Worm (Caenorhabditis elegans) whole organism, young adult: ENCODE data around the gene F13H10.8.

ENCODE experiments used
- F23B12.7 ChIP-seq: sonication (generic microtip); optimal IDR thresholded peaks from 2 replicates; lab custom pipeline; 2017; ENCODE audit warnings: missing genetic modification characterization, mild to moderate bottlenecking, missing compliant biosample characterization, antibody characterized with exemption, moderate library complexity; ENCODE audit not compliant: insufficient read depth
- F33H1.4 ChIP-seq: fragments of 200-800 bp; sonication (Bioruptor generic); IDR thresholded peaks from 2 replicates; pipeline ENCODE4 v1.3.6; 2022; ENCODE audit warnings: missing genetic modification reagents, missing genetic modification characterization, missing compliant biosample characterization
- F37B4.10 ChIP-seq: fragments of 200-800 bp; sonication (Bioruptor generic); IDR thresholded peaks from 2 replicates; pipeline ENCODE4 v1.3.6; 2022; ENCODE audit warnings: missing genetic modification characterization, missing compliant biosample characterization
- F39B2.1 ChIP-seq: fragments of 200-800 bp; sonication (Bioruptor generic); IDR thresholded peaks from 2 replicates; pipeline ENCODE4 v1.3.6; 2022; ENCODE audit warnings: missing genetic modification reagents, missing genetic modification characterization, missing compliant biosample characterization
- F52B5.7 ChIP-seq: sonication (generic microtip); optimal IDR thresholded peaks from 2 replicates; lab custom pipeline; 2016; ENCODE audit warnings: mild to moderate bottlenecking, missing genetic modification characterization, missing compliant biosample characterization
- F57C9.4 ChIP-seq: sonication (generic microtip); optimal IDR thresholded peaks from 2 replicates; lab custom pipeline; 2017; ENCODE audit warnings: mild to moderate bottlenecking, missing genetic modification characterization, missing compliant biosample characterization
- Y67H2A.10 ChIP-seq: fragments of 200-800 bp; sonication (Bioruptor generic); conservative IDR thresholded peaks from 2 replicates; pipeline ENCODE4 v1.3.6; 2022; ENCODE audit warnings: missing genetic modification reagents, missing genetic modification characterization, missing compliant biosample characterization
- Y79H2A.3 ChIP-seq: fragments of 200-800 bp; sonication (Bioruptor generic); conservative IDR thresholded peaks from 2 replicates; pipeline ENCODE4 v1.3.6; 2022; ENCODE audit warnings: missing genetic modification reagents, missing genetic modification characterization, missing compliant biosample characterization
- attf-5 ChIP-seq: fragments of 200-800 bp; sonication (Bioruptor generic); optimal IDR thresholded peaks from 2 replicates; lab custom pipeline; 2018; ENCODE audit warnings: mild to moderate bottlenecking, missing genetic modification characterization, missing compliant biosample characterization
- bed-1 ChIP-seq: fragments of 200-800 bp; sonication (Bioruptor generic); IDR thresholded peaks from 2 replicates; pipeline ENCODE4 v1.3.6; 2022; ENCODE audit warnings: missing genetic modification reagents, missing genetic modification characterization, missing compliant biosample characterization
- cebp-1 ChIP-seq, 2 experiments: fragments of 200-800 bp in 1 of 2; sonication (Bioruptor generic) in 1 of 2; sonication (generic microtip) in 1 of 2; IDR thresholded peaks in 1 of 2; optimal IDR thresholded peaks in 1 of 2; 2 replicates each; pipeline versions ENCODE4 v1.3.6 to Lab custom; 2017 to 2022; ENCODE audit warnings: missing compliant biosample characterization in 2 of 2, missing genetic modification characterization in 2 of 2, mild to moderate bottlenecking in 1 of 2, missing genetic modification reagents in 1 of 2, moderate library complexity in 1 of 2
- ceh-27 ChIP-seq: fragments of 200-800 bp; sonication (Bioruptor generic); optimal IDR thresholded peaks from 2 replicates; lab custom pipeline; 2018; ENCODE audit warnings: mild to moderate bottlenecking, missing genetic modification characterization, moderate library complexity, missing compliant biosample characterization
- ceh-58 ChIP-seq: fragments of 200-800 bp; sonication (Bioruptor generic); IDR thresholded peaks from 2 replicates; pipeline ENCODE4 v1.3.6; 2022; ENCODE audit warnings: missing genetic modification characterization, missing compliant biosample characterization
- dox-1 ChIP-seq: fragments of 200-800 bp; sonication (Bioruptor generic); IDR thresholded peaks from 2 replicates; pipeline ENCODE4 v1.3.6; 2022; ENCODE audit warnings: missing genetic modification reagents, missing genetic modification characterization, missing compliant biosample characterization
- egl-44 ChIP-seq: fragments of 200-800 bp; sonication (Bioruptor generic); IDR thresholded peaks from 2 replicates; pipeline ENCODE4 v1.3.6; 2022; ENCODE audit warnings: missing genetic modification reagents, missing genetic modification characterization, missing compliant biosample characterization
- ets-4 ChIP-seq: fragments of 200-800 bp; sonication (Bioruptor generic); optimal IDR thresholded peaks from 2 replicates; lab custom pipeline; 2018; ENCODE audit warnings: mild to moderate bottlenecking, missing genetic modification characterization, missing compliant biosample characterization
- gei-17 ChIP-seq: fragments of 200-800 bp; sonication (Bioruptor generic); optimal IDR thresholded peaks from 2 replicates; lab custom pipeline; 2018; ENCODE audit warnings: mild to moderate bottlenecking, missing genetic modification characterization, missing compliant biosample characterization
- hlh-12 ChIP-seq: sonication (generic microtip); optimal IDR thresholded peaks from 2 replicates; lab custom pipeline; 2016; ENCODE audit warnings: missing genetic modification characterization, missing compliant biosample characterization
- hmg-20 ChIP-seq: fragments of 200-800 bp; sonication (Bioruptor generic); IDR thresholded peaks from 2 replicates; pipeline ENCODE4 v1.3.6; 2022; ENCODE audit warnings: missing genetic modification reagents, missing genetic modification characterization, missing compliant biosample characterization
- lag-1 ChIP-seq: fragments of 200-800 bp; sonication (Bioruptor generic); IDR thresholded peaks from 2 replicates; pipeline ENCODE4 v1.3.6; 2022; ENCODE audit warnings: missing genetic modification reagents, missing genetic modification characterization, missing compliant biosample characterization
- let-607 ChIP-seq, 2 experiments: fragments of 200-800 bp in 1 of 2; sonication (Bioruptor generic) in 1 of 2; sonication (generic microtip) in 1 of 2; optimal IDR thresholded peaks; 2 replicates each; lab custom pipeline; 2016 to 2018; ENCODE audit warnings: mild to moderate bottlenecking in 2 of 2, missing compliant biosample characterization in 2 of 2, missing genetic modification characterization in 2 of 2, moderate library complexity in 2 of 2, missing genotype in 1 of 2
- lin-35 ChIP-seq, 3 experiments: fragments of 150-350 bp in 2 of 3; sonication (generic microtip) in 1 of 3; optimal IDR thresholded peaks; 2 replicates each; lab custom pipeline; 2014 to 2018; ENCODE audit warnings: missing biosample characterization in 3 of 3, missing genetic modification characterization in 3 of 3, missing genetic modification reagents in 3 of 3
- lsy-27 ChIP-seq: sonication (generic microtip); optimal IDR thresholded peaks from 2 replicates; lab custom pipeline; 2017; ENCODE audit warnings: missing genetic modification characterization, mild to moderate bottlenecking, missing compliant biosample characterization, antibody characterized with exemption, missing genotype, borderline replicate concordance; ENCODE audit not compliant: insufficient read depth
- madf-10 ChIP-seq: sonication (generic microtip); optimal IDR thresholded peaks from 2 replicates; lab custom pipeline; 2016; ENCODE audit warnings: mild to moderate bottlenecking, missing genetic modification characterization, missing compliant biosample characterization
- mcd-1 ChIP-seq: fragments of 200-800 bp; sonication (Bioruptor generic); IDR thresholded peaks from 2 replicates; pipeline ENCODE4 v1.3.6; 2022; ENCODE audit warnings: missing genetic modification reagents, missing genetic modification characterization, missing compliant biosample characterization
- mel-28 ChIP-seq: sonication (generic microtip); optimal IDR thresholded peaks from 2 replicates; lab custom pipeline; 2016; ENCODE audit warnings: borderline replicate concordance, mild to moderate bottlenecking, missing genetic modification characterization, missing compliant biosample characterization
- nfyb-1 ChIP-seq: fragments of 200-800 bp; sonication (Bioruptor generic); IDR thresholded peaks from 2 replicates; pipeline ENCODE4 v1.3.6; 2022; ENCODE audit warnings: missing genetic modification reagents, missing genetic modification characterization, missing compliant biosample characterization
- nhr-27 ChIP-seq: fragments of 200-800 bp; sonication (Bioruptor generic); optimal IDR thresholded peaks from 2 replicates; lab custom pipeline; 2018; ENCODE audit warnings: mild to moderate bottlenecking, missing genetic modification characterization, moderate library complexity, missing compliant biosample characterization
- nhr-80 ChIP-seq: sonication (generic microtip); optimal IDR thresholded peaks from 2 replicates; lab custom pipeline; 2016; ENCODE audit warnings: missing genetic modification characterization, missing compliant biosample characterization
- nhr-90 ChIP-seq: sonication (generic microtip); optimal IDR thresholded peaks from 2 replicates; lab custom pipeline; 2016; ENCODE audit warnings: missing genotype, mild to moderate bottlenecking, missing genetic modification characterization, missing compliant biosample characterization
- pha-4 ChIP-seq: fragments of 150-350 bp; sonication (generic microtip); optimal IDR thresholded peaks from 2 replicates; lab custom pipeline; 2014; ENCODE audit warnings: missing biosample characterization, missing genetic modification reagents, missing genetic modification characterization
- sea-2 ChIP-seq: fragments of 200-800 bp; sonication (Bioruptor generic); IDR thresholded peaks from 2 replicates; pipeline ENCODE4 v1.3.6; 2022; ENCODE audit warnings: missing genetic modification characterization, missing compliant biosample characterization
- snpc-1.3 ChIP-seq: sonication (generic microtip); optimal IDR thresholded peaks from 2 replicates; lab custom pipeline; 2017; ENCODE audit warnings: missing genetic modification characterization, mild to moderate bottlenecking, missing compliant biosample characterization, antibody characterized with exemption, moderate library complexity, missing genotype, missing genetic modification reagents; ENCODE audit not compliant: insufficient read depth
- snpc-3.4 ChIP-seq: sonication (generic microtip); optimal IDR thresholded peaks from 2 replicates; lab custom pipeline; 2017; ENCODE audit warnings: missing genetic modification characterization, mild to moderate bottlenecking, missing compliant biosample characterization, antibody characterized with exemption, moderate library complexity, missing genotype, missing genetic modification reagents
- tbx-9 ChIP-seq: sonication (generic microtip); optimal IDR thresholded peaks from 2 replicates; lab custom pipeline; 2016; ENCODE audit warnings: borderline replicate concordance, missing genetic modification characterization, inconsistent platforms, missing compliant biosample characterization
- xnd-1 ChIP-seq: sonication (generic microtip); optimal IDR thresholded peaks from 2 replicates; lab custom pipeline; 2016; ENCODE audit warnings: missing genotype, missing genetic modification reagents, missing genetic modification characterization, missing compliant biosample characterization
- zfh-2 ChIP-seq: fragments of 200-800 bp; sonication (Bioruptor generic); conservative IDR thresholded peaks from 2 replicates; pipeline ENCODE4 v1.3.6; 2022; ENCODE audit warnings: missing genetic modification reagents, missing genetic modification characterization, missing compliant biosample characterization
- ztf-18 ChIP-seq: sonication (generic microtip); optimal IDR thresholded peaks from 2 replicates; lab custom pipeline; 2016; ENCODE audit warnings: missing genotype, mild to moderate bottlenecking, missing genetic modification characterization, missing compliant biosample characterization
- ztf-6 ChIP-seq: fragments of 200-800 bp; sonication (Bioruptor generic); IDR thresholded peaks from 2 replicates; pipeline ENCODE4 v1.3.6; 2022; ENCODE audit warnings: missing genetic modification reagents, missing genetic modification characterization, missing compliant biosample characterization

F13H10.8 gene

DNA sequence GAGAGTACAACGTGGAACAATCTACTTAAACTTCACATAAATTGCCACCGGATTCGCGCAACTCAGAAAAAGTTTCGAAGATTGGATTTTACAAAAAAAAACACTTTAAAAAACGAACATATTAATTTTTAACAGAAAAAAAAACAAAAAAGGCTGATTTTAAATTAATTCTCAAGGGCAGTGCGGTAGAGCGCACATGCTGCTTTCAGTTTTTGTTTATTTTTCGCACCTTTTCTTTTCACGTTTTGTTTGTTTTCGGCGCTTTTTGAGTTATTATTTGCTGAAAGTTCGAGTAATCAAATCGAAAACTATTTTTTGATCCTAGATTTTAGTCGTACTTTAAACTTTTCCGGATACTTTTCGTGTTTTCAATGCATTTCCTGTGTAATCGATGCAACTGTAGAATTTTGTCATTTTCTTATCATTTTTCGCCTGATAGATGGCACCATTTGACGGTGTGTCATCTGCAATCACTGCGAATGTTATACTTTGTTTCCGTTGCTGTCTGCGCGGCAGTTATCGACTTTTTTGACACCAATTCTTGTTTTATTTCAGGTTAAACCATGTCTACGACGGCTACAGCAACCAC is at the start of gene F13H10.8:
TSS of gene F13H10.8 (plus strand) at position 556 of the 589 bp plus-strand sequence.
- TF ChIP-seq gei-17 (no peak), ets-4 (GFP tag; lab: Kevin White, UChicago) (peak; percentile 16), mcd-1 (GFP tag; lab: Robert Waterston, UW) (peak; percentile 82), nfyb-1 (GFP tag; lab: Robert Waterston, UW) (0 out of 2 replicates have a peak, but pooled peaks have one; percentile 9), F23B12.7 (tag; lab: Kevin White, UChicago) (peak; percentile 39), lin-35 (GFP tag; optimal IDR thresholded peaks at IDR 0.05; lab: Kevin White, UChicago) (peak in 1 of 3 experiments; percentile 23), attf-5 (peak; percentile 52), let-607 (tag; optimal IDR thresholded peaks at IDR 0.05; lab: Kevin White, UChicago) (peak; percentile 13 to 15), Y67H2A.10 (GFP tag; lab: Robert Waterston, UW) (no peak), nhr-80 (peak; percentile 85), dox-1 (peak; percentile 8; the same call in 1 of the 2 replicates)

DNA sequence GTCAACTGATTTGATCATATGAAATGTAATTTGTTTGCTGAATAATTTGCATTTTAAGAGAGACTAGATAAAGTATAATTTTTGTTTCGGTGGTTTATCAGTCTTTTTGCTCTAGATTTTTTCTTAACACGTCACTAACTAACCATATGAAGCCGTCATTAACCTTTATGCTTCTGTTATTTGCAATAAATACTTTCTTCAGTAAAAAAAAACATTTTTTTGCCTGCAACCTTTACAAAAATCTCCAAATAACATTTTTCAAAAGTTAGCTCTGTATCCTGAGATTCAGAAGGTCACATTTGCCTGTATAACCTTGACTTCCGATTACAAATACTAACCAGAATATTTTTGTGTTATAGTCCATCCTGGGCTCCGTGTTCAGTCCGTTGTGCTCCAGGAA is 49.5 kb upstream of the F13H10.8 start:
- TF ChIP-seq F52B5.7 (tag; lab: Kevin White, UChicago) (no peak), F37B4.10 (GFP tag; lab: Robert Waterston, UW) (no peak)

DNA sequence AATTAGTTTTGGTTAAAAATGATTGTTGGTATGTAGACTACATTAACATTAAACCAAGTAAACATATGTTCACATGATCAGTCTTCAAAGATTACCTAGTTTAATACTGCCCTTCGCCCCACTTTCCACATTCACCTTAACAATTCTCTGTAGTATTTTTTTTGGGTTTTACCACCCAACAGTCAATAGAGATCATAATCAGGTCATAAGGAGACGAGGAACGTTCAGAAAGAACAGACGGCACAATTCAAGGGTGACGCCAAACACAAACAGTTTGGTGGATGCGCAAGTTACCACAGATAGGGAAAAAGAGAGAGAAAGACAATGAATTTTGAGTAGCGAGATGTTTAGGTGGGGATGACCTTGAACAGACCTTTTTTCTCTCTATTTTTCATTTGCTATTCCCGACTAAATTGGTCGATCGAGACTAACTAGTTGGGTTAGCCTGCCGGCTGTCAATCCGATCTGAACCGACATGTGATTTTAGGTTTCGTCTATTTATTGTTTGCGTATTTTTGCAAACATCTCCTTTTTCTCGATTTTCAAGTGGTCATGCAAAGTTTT is 48.6 kb upstream of the F13H10.8 start:
- TF ChIP-seq mcd-1 (GFP tag; lab: Robert Waterston, UW) (no peak), sea-2 (GFP tag; lab: Robert Waterston, UW) (no peak), lag-1 (GFP tag; lab: Robert Waterston, UW) (no peak), ztf-6 (0 out of 2 replicates have a peak, but pooled peaks have one; percentile 40), zfh-2 (GFP tag; lab: Robert Waterston, UW) (no peak), tbx-9 (tag; lab: Kevin White, UChicago) (no peak), xnd-1 (tag; lab: Kevin White, UChicago) (no peak), bed-1 (no peak), ceh-27 (GFP tag; lab: Kevin White, UChicago) (no peak), snpc-1.3 (tag; lab: Kevin White, UChicago) (no peak), pha-4 (tag; lab: Kevin White, UChicago) (peak; percentile 56), cebp-1 (GFP tag; IDR thresholded peaks at IDR 0.05; lab: Robert Waterston, UW) (no peak), cebp-1 (tag; optimal IDR thresholded peaks at IDR 0.05; lab: Kevin White, UChicago) (peak; percentile 29), hlh-12 (tag; lab: Kevin White, UChicago) (no peak), madf-10 (tag; lab: Kevin White, UChicago) (no peak), F39B2.1 (no peak), nhr-27 (tag; lab: Kevin White, UChicago) (no peak), snpc-3.4 (no peak), ztf-18 (tag; lab: Kevin White, UChicago) (no peak), F33H1.4 (GFP tag; lab: Robert Waterston, UW) (no peak), lin-35 (GFP tag; optimal IDR thresholded peaks at IDR 0.05; lab: Kevin White, UChicago) (no peak), hmg-20 (GFP tag; lab: Robert Waterston, UW) (no peak), lsy-27 (no peak), nhr-80 (peak; percentile 27), nfyb-1 (GFP tag; lab: Robert Waterston, UW) (no peak), let-607 (tag; optimal IDR thresholded peaks at IDR 0.05; lab: Kevin White, UChicago) (no peak), F57C9.4 (tag; lab: Kevin White, UChicago) (no peak), mel-28 (tag; lab: Kevin White, UChicago) (no peak), nhr-90 (no peak), egl-44 (GFP tag; lab: Robert Waterston, UW) (no peak), Y79H2A.3 (no peak), ceh-58 (GFP tag; lab: Robert Waterston, UW) (no peak)
